Fruit fly (Drosophila melanogaster): ENCODE measurements around the gene Mf.

DNA sequence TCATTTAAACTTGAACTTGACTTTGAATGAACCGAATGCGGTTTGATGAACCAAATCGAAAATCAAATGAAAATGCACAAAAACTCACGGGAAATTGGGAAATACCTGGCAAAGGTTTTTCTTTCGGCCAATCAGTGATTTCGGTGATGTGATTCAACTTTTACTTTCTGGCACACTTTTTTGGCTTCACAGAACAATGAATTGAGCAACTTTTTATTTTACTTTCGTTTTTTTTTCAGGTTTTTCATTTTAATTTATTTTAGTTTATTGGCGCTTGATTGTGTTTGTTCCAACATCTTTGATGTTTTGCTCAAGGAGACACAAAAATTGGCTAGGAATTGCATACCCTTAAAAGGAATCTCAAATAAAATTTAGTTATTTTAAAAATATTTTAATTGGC is at the start of gene Mf:
- TF ChIP-seq CG10631 (GFP tag; optimal IDR thresholded peaks at IDR 0.05) = no peak
- TF ChIP-seq CG8319 (GFP tag; optimal IDR thresholded peaks at IDR 0.05) = no peak
- no peak for TF ChIP-seq OdsH (GFP tag; optimal IDR thresholded peaks at IDR 0.05)
- TF ChIP-seq dac (GFP tag; optimal IDR thresholded peaks at IDR 0.05) = no peak
- no peak for TF ChIP-seq topi (GFP tag; optimal IDR thresholded peaks at IDR 0.05)
- TF ChIP-seq lz (GFP tag; optimal IDR thresholded peaks at IDR 0.05) = no peak
- TF ChIP-seq ss (GFP tag; optimal IDR thresholded peaks at IDR 0.05) = no peak
